Worm (Caenorhabditis elegans) whole organism, L1 larva: ENCODE measurements around the gene test-1.

ENCODE experiments used
- ama-1 ChIP-seq: fragments of 150-350 bp; optimal IDR thresholded peaks from 2 replicates; lab custom pipeline; 2014
- ceh-90 ChIP-seq: sonication (generic microtip); optimal IDR thresholded peaks from 2 replicates; lab custom pipeline; 2016; ENCODE audit warnings: missing genetic modification characterization, missing compliant biosample characterization
- ces-1 ChIP-seq: fragments of 150-350 bp; optimal IDR thresholded peaks from 2 replicates; lab custom pipeline; 2014; ENCODE audit warnings: missing biosample characterization, missing genetic modification reagents, missing genetic modification characterization
- egl-13 ChIP-seq: sonication (generic microtip); optimal IDR thresholded peaks from 2 replicates; lab custom pipeline; 2016; ENCODE audit warnings: missing genotype, missing genetic modification reagents, missing genetic modification characterization, missing compliant biosample characterization
- elt-2 ChIP-seq: sonication (generic microtip); optimal IDR thresholded peaks from 2 replicates; lab custom pipeline; 2016; ENCODE audit warnings: missing genetic modification characterization, mild to moderate bottlenecking, inconsistent platforms, missing compliant biosample characterization, missing genetic modification reagents
- fkh-8 ChIP-seq: sonication (generic microtip); optimal IDR thresholded peaks from 2 replicates; lab custom pipeline; 2016; ENCODE audit warnings: mild to moderate bottlenecking, missing genetic modification characterization, missing compliant biosample characterization
- lsy-2 ChIP-seq, 2 experiments: fragments of 150-350 bp; optimal IDR thresholded peaks; 2 replicates each; lab custom pipeline; 2014; ENCODE audit warnings: missing biosample characterization in 2 of 2, missing genetic modification characterization in 2 of 2
- mef-2 ChIP-seq: fragments of 150-350 bp; optimal IDR thresholded peaks from 2 replicates; lab custom pipeline; 2014; ENCODE audit warnings: missing biosample characterization, missing genetic modification characterization
- nhr-237 ChIP-seq: fragments of 150-350 bp; optimal IDR thresholded peaks from 2 replicates; lab custom pipeline; 2014; ENCODE audit warnings: missing biosample characterization, missing genetic modification characterization
- unc-130 ChIP-seq: fragments of 150-350 bp; optimal IDR thresholded peaks from 2 replicates; lab custom pipeline; 2017; ENCODE audit warnings: missing biosample characterization, missing genetic modification characterization, inconsistent platforms

ce11 chrIV:2142320-2142719 lies 5.6 kb downstream of the test-1 start:
- no peak for TF ChIP-seq ces-1 (GFP tag; lab: Kevin White, UChicago)
- no peak for TF ChIP-seq ceh-90
- no peak for TF ChIP-seq ama-1 (lab: Kevin White, UChicago)
- TF ChIP-seq fkh-8 (tag; lab: Kevin White, UChicago), result no peak
- no peak for TF ChIP-seq mef-2 (tag; lab: Kevin White, UChicago)
- TF ChIP-seq nhr-237 (tag; lab: Kevin White, UChicago), result no peak
- TF ChIP-seq elt-2 (tag; lab: Kevin White, UChicago), result no peak
- TF ChIP-seq unc-130 (tag; lab: Kevin White, UChicago), result no peak
- TF ChIP-seq egl-13, result no peak
- no peak for TF ChIP-seq lsy-2 (tag; optimal IDR thresholded peaks at IDR 0.05; lab: Kevin White, UChicago)
